Fruit fly (Drosophila melanogaster): ENCODE data around the gene CG32450.

dm6 chr3L:22352634-22353033 lies 23.1 kb downstream of the CG32450 start:
- no peak for TF ChIP-seq CG8478 (optimal IDR thresholded peaks at IDR 0.05)
- TF ChIP-seq psq (optimal IDR thresholded peaks at IDR 0.05), result no peak
- TF ChIP-seq EcR (GFP tag; optimal IDR thresholded peaks at IDR 0.05), result no peak

Data from whole organism.